Worm (Caenorhabditis elegans) whole organism, L4 larva: ENCODE results near the gene rpac-40.
A peak's percentile ranks its signal among the peaks of the same experiment; 100 is the strongest.

Experiments used
- F10B5.3 ChIP-seq: sonication (generic microtip); optimal IDR thresholded peaks from 2 replicates; lab custom pipeline; 2016; ENCODE audit warnings: mild to moderate bottlenecking, missing genetic modification characterization, missing compliant biosample characterization
- T26A8.4 ChIP-seq: fragments of 200-800 bp; sonication (Bioruptor generic); IDR thresholded peaks from 2 replicates; pipeline ENCODE4 v1.3.6; 2022; ENCODE audit warnings: missing genetic modification characterization, missing compliant biosample characterization
- Y105C5A.15 ChIP-seq: fragments of 200-800 bp; sonication (Bioruptor generic); IDR thresholded peaks from 2 replicates; pipeline ENCODE4 v1.3.6; 2022; ENCODE audit warnings: missing genetic modification characterization, missing compliant biosample characterization
- Y5F2A.4 ChIP-seq: fragments of 200-800 bp; sonication (Bioruptor generic); optimal IDR thresholded peaks from 2 replicates; lab custom pipeline; 2018; ENCODE audit warnings: mild to moderate bottlenecking, missing genetic modification characterization, missing compliant biosample characterization
- Y75B8A.6 ChIP-seq: fragments of 200-800 bp; sonication (Bioruptor generic); IDR thresholded peaks from 2 replicates; pipeline ENCODE4 v1.3.6; 2022; ENCODE audit warnings: missing genetic modification reagents, missing genetic modification characterization, missing compliant biosample characterization
- aha-1 ChIP-seq: fragments of 150-350 bp; peaks from one replicate; lab custom pipeline; 2014; ENCODE audit warnings: missing biosample characterization, missing genetic modification characterization
- aly-2 ChIP-seq: sonication (generic microtip); optimal IDR thresholded peaks from 2 replicates; lab custom pipeline; 2018; ENCODE audit warnings: missing biosample characterization, missing genetic modification characterization
- ama-1 ChIP-seq: fragments of 150-350 bp; optimal IDR thresholded peaks from 2 replicates; lab custom pipeline; 2014; ENCODE audit warnings: inconsistent platforms, mixed read lengths
- arid-1 ChIP-seq: fragments of 200-800 bp; sonication (Bioruptor generic); conservative IDR thresholded peaks from 2 replicates; pipeline ENCODE4 v1.3.6; 2022; ENCODE audit warnings: missing genetic modification reagents, missing genetic modification characterization, missing compliant biosample characterization
- ceh-62 ChIP-seq: sonication (generic microtip); optimal IDR thresholded peaks from 2 replicates; lab custom pipeline; 2017; ENCODE audit warnings: missing biosample characterization, missing genetic modification characterization
- ceh-82 ChIP-seq: sonication (generic microtip); optimal IDR thresholded peaks from 2 replicates; lab custom pipeline; 2017; ENCODE audit warnings: missing biosample characterization, missing genetic modification characterization
- ces-1 ChIP-seq: fragments of 150-350 bp; sonication (generic microtip); optimal IDR thresholded peaks from 4 replicates; lab custom pipeline; 2014; ENCODE audit warnings: missing biosample characterization, missing genetic modification reagents, missing genetic modification characterization
- cey-2 ChIP-seq: sonication (generic microtip); optimal IDR thresholded peaks from 3 replicates; lab custom pipeline; 2017; ENCODE audit warnings: missing genetic modification characterization, mild to moderate bottlenecking, missing compliant biosample characterization, antibody characterized with exemption, borderline replicate concordance; ENCODE audit not compliant: insufficient read depth
- ctbp-1 ChIP-seq: fragments of 200-800 bp; sonication (Bioruptor generic); IDR thresholded peaks from 2 replicates; pipeline ENCODE4 v1.3.6; 2022; ENCODE audit warnings: missing genetic modification reagents, missing genetic modification characterization, missing compliant biosample characterization
- daf-19 ChIP-seq: fragments of 200-800 bp; sonication (Bioruptor generic); conservative IDR thresholded peaks from 2 replicates; pipeline ENCODE4 v1.3.6; 2022; ENCODE audit warnings: missing genetic modification characterization, missing compliant biosample characterization
- dmd-8 ChIP-seq: fragments of 200-800 bp; sonication (Bioruptor generic); IDR thresholded peaks from 2 replicates; pipeline ENCODE4 v1.3.6; 2022; ENCODE audit warnings: missing genetic modification characterization, missing compliant biosample characterization
- dpl-1 ChIP-seq: fragments of 150-350 bp; optimal IDR thresholded peaks from 2 replicates; lab custom pipeline; 2014; ENCODE audit warnings: missing biosample characterization, missing genetic modification reagents, missing genetic modification characterization
- egl-43 ChIP-seq: fragments of 200-800 bp; sonication (Bioruptor generic); IDR thresholded peaks from 2 replicates; pipeline ENCODE4 v1.3.6; 2022; ENCODE audit warnings: missing genetic modification reagents, missing genetic modification characterization, missing compliant biosample characterization
- fkh-10 ChIP-seq: fragments of 150-350 bp; optimal IDR thresholded peaks from 2 replicates; lab custom pipeline; 2014; ENCODE audit warnings: missing biosample characterization, missing genetic modification reagents, missing genetic modification characterization
- hif-1 ChIP-seq, 2 experiments: sonication (generic microtip); optimal IDR thresholded peaks; 2 replicates each; lab custom pipeline; 2016 to 2017; ENCODE audit warnings: missing compliant biosample characterization in 2 of 2, missing genetic modification characterization in 2 of 2, missing genetic modification reagents in 2 of 2, missing genotype in 2 of 2, mild to moderate bottlenecking in 1 of 2
- hlh-11 ChIP-seq: fragments of 200-800 bp; sonication (Bioruptor generic); optimal IDR thresholded peaks from 2 replicates; lab custom pipeline; 2018; ENCODE audit warnings: mild to moderate bottlenecking, missing genetic modification characterization, missing compliant biosample characterization
- hmg-1.1 ChIP-seq: fragments of 200-800 bp; sonication (Bioruptor generic); IDR thresholded peaks from 2 replicates; pipeline ENCODE4 v1.3.6; 2022; ENCODE audit warnings: missing genetic modification reagents, missing genetic modification characterization, missing compliant biosample characterization
- lin-29 ChIP-seq: fragments of 200-800 bp; sonication (Bioruptor generic); IDR thresholded peaks from 2 replicates; pipeline ENCODE4 v1.3.6; 2022; ENCODE audit warnings: missing genetic modification reagents, missing genetic modification characterization, missing compliant biosample characterization
- lin-38 ChIP-seq: fragments of 200-800 bp; sonication (Bioruptor generic); IDR thresholded peaks from 2 replicates; pipeline ENCODE4 v1.3.6; 2022; ENCODE audit warnings: missing genetic modification reagents, missing genetic modification characterization, missing compliant biosample characterization
- lsy-2 ChIP-seq, 2 experiments: fragments of 150-350 bp in 1 of 2; sonication (generic microtip) in 1 of 2; optimal IDR thresholded peaks; 2 replicates each; lab custom pipeline; 2014 to 2017; ENCODE audit warnings: missing biosample characterization in 2 of 2, missing genetic modification characterization in 2 of 2
- madf-5 ChIP-seq, 2 experiments: fragments of 200-800 bp; sonication (Bioruptor generic); IDR thresholded peaks; 2 replicates each; pipeline ENCODE4 v1.3.6; 2022; ENCODE audit warnings: missing compliant biosample characterization in 2 of 2, missing genetic modification characterization in 2 of 2
- mdt-29 ChIP-seq: fragments of 200-800 bp; sonication (Bioruptor generic); IDR thresholded peaks from 2 replicates; pipeline ENCODE4 v1.3.6; 2022; ENCODE audit warnings: missing genetic modification reagents, missing genetic modification characterization, missing compliant biosample characterization
- mep-1 ChIP-seq: fragments of 150-350 bp; sonication (generic microtip); optimal IDR thresholded peaks from 3 replicates; lab custom pipeline; 2014; ENCODE audit warnings: missing biosample characterization, missing genetic modification characterization
- nhr-10 ChIP-seq: fragments of 150-350 bp; optimal IDR thresholded peaks from 2 replicates; lab custom pipeline; 2014; ENCODE audit warnings: missing biosample characterization, missing genetic modification characterization
- nhr-11 ChIP-seq: fragments of 150-350 bp; optimal IDR thresholded peaks from 2 replicates; lab custom pipeline; 2014; ENCODE audit warnings: missing biosample characterization, missing genetic modification characterization
- nhr-111 ChIP-seq: fragments of 200-800 bp; sonication (Bioruptor generic); optimal IDR thresholded peaks from 2 replicates; lab custom pipeline; 2018; ENCODE audit warnings: mild to moderate bottlenecking, missing genetic modification characterization, missing compliant biosample characterization
- nhr-28 ChIP-seq: fragments of 150-350 bp; optimal IDR thresholded peaks from 2 replicates; lab custom pipeline; 2014; ENCODE audit warnings: missing biosample characterization, missing genetic modification characterization
- nhr-41 ChIP-seq: fragments of 200-800 bp; sonication (Bioruptor generic); IDR thresholded peaks from 2 replicates; pipeline ENCODE4 v1.3.6; 2022; ENCODE audit warnings: missing genetic modification reagents, missing genetic modification characterization, missing compliant biosample characterization
- nhr-76 ChIP-seq: fragments of 150-350 bp; optimal IDR thresholded peaks from 2 replicates; lab custom pipeline; 2014; ENCODE audit warnings: missing biosample characterization, missing genetic modification characterization
- nhr-77 ChIP-seq: fragments of 150-350 bp; optimal IDR thresholded peaks from 2 replicates; lab custom pipeline; 2014; ENCODE audit warnings: missing biosample characterization, missing genetic modification characterization
- set-16 ChIP-seq: fragments of 200-800 bp; sonication (Bioruptor generic); IDR thresholded peaks from 2 replicates; pipeline ENCODE4 v1.3.6; 2022; ENCODE audit warnings: missing genetic modification reagents, missing genetic modification characterization, missing compliant biosample characterization
- snpc-4 ChIP-seq: fragments of 150-350 bp; optimal IDR thresholded peaks from 2 replicates; lab custom pipeline; 2014; ENCODE audit warnings: missing biosample characterization, missing genetic modification characterization
- tag-97 ChIP-seq: fragments of 200-800 bp; sonication (Bioruptor generic); IDR thresholded peaks from 2 replicates; pipeline ENCODE4 v1.3.6; 2022; ENCODE audit warnings: missing genetic modification characterization, missing compliant biosample characterization
- unc-130 ChIP-seq: sonication (generic microtip); optimal IDR thresholded peaks from 2 replicates; lab custom pipeline; 2016; ENCODE audit warnings: missing genetic modification reagents, missing genetic modification characterization, missing compliant biosample characterization

The rpac-40 gene

ce11 chrV:4194587-4195211 is 4.6 kb upstream of the rpac-40 start, which contains the start of gene Y45G5AM.9 (continued):
- TF ChIP-seq Y75B8A.6 (GFP tag; lab: Robert Waterston, UW) = no peak
- TF ChIP-seq nhr-76 = no peak
- no peak for TF ChIP-seq nhr-111 (GFP tag; lab: Kevin White, UChicago)
- peak; percentile 86 for TF ChIP-seq aha-1 (tag; lab: Kevin White, UChicago)
- no peak for TF ChIP-seq F10B5.3 (tag; lab: Kevin White, UChicago)
- TF ChIP-seq cey-2 (tag; lab: Kevin White, UChicago) = no peak
- TF ChIP-seq madf-5 (GFP tag; IDR thresholded peaks at IDR 0.05; lab: Robert Waterston, UW) = no peak
- peak; percentile 9 for TF ChIP-seq ama-1 (lab: Kevin White, UChicago)
- peak; percentile 55 for TF ChIP-seq nhr-28 (tag; lab: Kevin White, UChicago)
- TF ChIP-seq mdt-29 (GFP tag; lab: Robert Waterston, UW) = no peak
- TF ChIP-seq set-16 (GFP tag; lab: Robert Waterston, UW) = peak; percentile 31; the same call in 1 of the 2 replicates
- TF ChIP-seq nhr-10 = no peak
- TF ChIP-seq hif-1 (tag; optimal IDR thresholded peaks at IDR 0.05; lab: Kevin White, UChicago) = peak in 1 of 2 experiments; percentile 66
- no peak for TF ChIP-seq hlh-11 (tag; lab: Kevin White, UChicago)
- peak; percentile 80 for TF ChIP-seq lin-38 (GFP tag; lab: Robert Waterston, UW)
- TF ChIP-seq ceh-82 (tag; lab: Kevin White, UChicago) = no peak
- TF ChIP-seq arid-1 (GFP tag; lab: Robert Waterston, UW) = no peak; the same call in 1 of the 2 replicates
- TF ChIP-seq nhr-41 = no peak
- TF ChIP-seq tag-97 = no peak

DNA sequence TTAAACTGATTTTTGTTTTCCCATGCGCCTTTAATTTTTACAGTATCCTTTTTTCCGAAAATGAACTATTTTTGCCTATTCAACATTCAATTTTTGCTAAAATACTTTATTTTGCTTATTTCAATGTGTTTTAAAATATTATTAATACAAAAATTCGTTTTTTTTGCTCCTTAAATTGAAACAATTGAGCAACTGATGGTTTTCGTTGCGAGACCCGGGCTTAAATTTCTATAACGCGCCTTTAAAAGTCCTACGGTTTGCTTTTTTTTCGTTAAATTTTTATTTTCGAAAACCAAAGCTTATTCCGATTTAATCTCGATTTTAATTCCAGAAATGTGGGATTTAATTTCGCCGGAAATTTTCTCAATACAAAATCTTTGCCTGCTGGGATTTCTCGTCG is 4.0 kb upstream of the rpac-40 start, which contains the start of gene algn-5:
TSS of gene algn-5 (plus strand) at position 295 of the 400 bp plus-strand sequence.
- TF ChIP-seq cey-2 (tag; lab: Kevin White, UChicago) = no peak
- no peak for TF ChIP-seq unc-130 (GFP tag; lab: Kevin White, UChicago)
- TF ChIP-seq daf-19 = no peak
- TF ChIP-seq tag-97 = no peak
- no peak for TF ChIP-seq mep-1 (tag; lab: Kevin White, UChicago)
- TF ChIP-seq lin-29 (GFP tag; lab: Robert Waterston, UW) = no peak
- no peak for TF ChIP-seq aha-1 (tag; lab: Kevin White, UChicago)
- TF ChIP-seq snpc-4 (tag; lab: Kevin White, UChicago) = no peak
- no peak for TF ChIP-seq ama-1 (lab: Kevin White, UChicago)
- no peak for TF ChIP-seq Y105C5A.15 (GFP tag; lab: Robert Waterston, UW)
- no peak for TF ChIP-seq dpl-1 (GFP tag; lab: Kevin White, UChicago)
- no peak for TF ChIP-seq aly-2 (tag; lab: Kevin White, UChicago)

DNA sequence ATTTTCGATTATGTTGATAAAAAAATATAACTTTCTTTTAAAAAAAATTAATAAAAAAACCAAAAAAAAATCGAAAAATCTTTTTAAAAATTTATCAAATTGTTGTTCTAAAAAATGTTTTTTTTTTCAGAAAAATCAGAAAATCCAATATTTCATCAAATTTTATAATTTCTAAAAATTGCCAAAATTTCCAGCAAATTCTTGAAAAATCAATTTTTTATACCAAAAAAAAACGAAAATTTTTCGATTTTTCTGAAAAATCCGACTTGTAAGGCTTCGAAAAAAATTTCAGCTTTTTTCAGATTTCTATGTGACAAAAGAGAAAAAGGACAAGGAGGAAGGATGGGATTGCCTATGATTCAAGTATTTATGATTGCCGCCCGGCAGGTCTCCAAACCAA is 5.1 kb downstream of the rpac-40 start, which contains the start of gene H43I07.1:
TSS of gene H43I07.1 (plus strand) at position 301 of the 400 bp plus-strand sequence.
- TF ChIP-seq nhr-11 (tag; lab: Kevin White, UChicago) (no peak), lsy-2 (tag; optimal IDR thresholded peaks at IDR 0.05; lab: Kevin White, UChicago) (no peak), nhr-77 (no peak), dmd-8 (GFP tag; lab: Robert Waterston, UW) (no peak), snpc-4 (tag; lab: Kevin White, UChicago) (no peak), ceh-62 (tag; lab: Kevin White, UChicago) (no peak), arid-1 (GFP tag; lab: Robert Waterston, UW) (no peak), Y5F2A.4 (GFP tag; lab: Kevin White, UChicago) (no peak)

DNA sequence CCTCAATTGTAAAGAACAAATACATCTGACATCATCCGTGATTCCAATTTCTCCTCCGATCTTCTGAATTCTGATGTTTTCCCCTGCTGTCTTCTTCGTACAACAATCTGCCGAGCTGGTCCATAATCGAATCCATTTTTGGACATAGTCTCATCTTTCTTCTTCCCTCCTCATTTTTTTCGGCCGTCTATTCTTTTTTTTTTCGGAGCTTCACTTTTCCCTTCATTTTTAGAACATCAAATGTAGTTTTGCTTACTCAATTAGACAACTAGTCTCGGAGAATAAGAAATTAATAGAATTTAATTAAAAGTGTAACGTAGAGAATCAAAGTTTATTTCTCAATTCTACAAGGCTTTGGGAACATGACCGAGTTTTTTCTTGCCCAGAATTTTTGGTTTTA is 12.2 kb downstream of the rpac-40 start:
- TF ChIP-seq ctbp-1 (GFP tag; lab: Robert Waterston, UW) = 0 out of 2 replicates have a peak, but pooled peaks have one; percentile 25
- no peak for TF ChIP-seq T26A8.4 (GFP tag; lab: Robert Waterston, UW)
- no peak for TF ChIP-seq egl-43
- TF ChIP-seq ces-1 (GFP tag; lab: Kevin White, UChicago) = peak; percentile 31
- TF ChIP-seq fkh-10 (GFP tag; lab: Kevin White, UChicago) = peak; percentile 91
- TF ChIP-seq snpc-4 (tag; lab: Kevin White, UChicago) = no peak
- no peak for TF ChIP-seq hmg-1.1 (GFP tag; lab: Robert Waterston, UW)
- no peak for TF ChIP-seq ceh-62 (tag; lab: Kevin White, UChicago)
- TF ChIP-seq aha-1 (tag; lab: Kevin White, UChicago) = peak; percentile 20
- TF ChIP-seq, all 104 proteins: peak for 4
